Fruit fly (Drosophila melanogaster) whole organism, prepupa: ENCODE data around the gene PGRP-LF.

ENCODE experiments used
- CG11294 ChIP-seq: fragments of 200-800 bp; sonication (Bioruptor generic); IDR thresholded peaks from 2 replicates; pipeline ENCODE4 v1.3.6; 2022; ENCODE audit warnings: missing biosample characterization, missing genetic modification characterization
- CG11902 ChIP-seq: fragments of 200-800 bp; sonication (Bioruptor generic); optimal IDR thresholded peaks from 3 replicates; lab custom pipeline; 2016; ENCODE audit warnings: missing biosample characterization, missing genetic modification characterization
- CG1621 ChIP-seq: fragments of 200-800 bp; sonication (Bioruptor generic); optimal IDR thresholded peaks from 3 replicates; lab custom pipeline; 2018; ENCODE audit warnings: missing biosample characterization, mild to moderate bottlenecking, missing genetic modification characterization
- CG16779 ChIP-seq: fragments of 200-800 bp; sonication (Bioruptor generic); optimal IDR thresholded peaks from 3 replicates; lab custom pipeline; 2017; ENCODE audit warnings: missing biosample characterization, mild to moderate bottlenecking, missing genetic modification characterization
- CG3032 ChIP-seq: fragments of 200-800 bp; optimal IDR thresholded peaks from 2 replicates; lab custom pipeline; 2019; ENCODE audit warnings: missing biosample characterization, mild to moderate bottlenecking, missing genetic modification characterization, moderate library complexity
- CG31627 ChIP-seq: fragments of 200-800 bp; sonication (Bioruptor generic); optimal IDR thresholded peaks from 3 replicates; lab custom pipeline; 2016; ENCODE audit warnings: missing biosample characterization, missing genetic modification characterization
- CG32006 ChIP-seq: fragments of 200-800 bp; sonication (Bioruptor generic); optimal IDR thresholded peaks from 3 replicates; lab custom pipeline; 2017; ENCODE audit warnings: missing biosample characterization, mild to moderate bottlenecking, missing genetic modification characterization
- CG34406 ChIP-seq: fragments of 200-800 bp; sonication (Bioruptor generic); optimal IDR thresholded peaks from 3 replicates; lab custom pipeline; 2016; ENCODE audit warnings: missing biosample characterization, missing genetic modification characterization
- CG3919 ChIP-seq: fragments of 200-800 bp; sonication (Bioruptor generic); optimal IDR thresholded peaks from 3 replicates; lab custom pipeline; 2016; ENCODE audit warnings: missing biosample characterization, missing genetic modification characterization
- CG4318 ChIP-seq: fragments of 200-800 bp; sonication (Bioruptor generic); optimal IDR thresholded peaks from 3 replicates; lab custom pipeline; 2017; ENCODE audit warnings: missing biosample characterization, mild to moderate bottlenecking, missing genetic modification characterization
- CG6163 ChIP-seq: fragments of 200-800 bp; sonication (Bioruptor generic); IDR thresholded peaks from 3 replicates; pipeline ENCODE4 v1.3.6; 2022; ENCODE audit warnings: missing biosample characterization, missing genetic modification characterization
- CG6276 ChIP-seq: fragments of 200-800 bp; sonication (Bioruptor generic); optimal IDR thresholded peaks from 2 replicates; lab custom pipeline; 2017; ENCODE audit warnings: missing biosample characterization, mild to moderate bottlenecking, missing genetic modification characterization
- CG6854 ChIP-seq: fragments of 200-800 bp; sonication (Bioruptor generic); optimal IDR thresholded peaks from 2 replicates; lab custom pipeline; 2017; ENCODE audit warnings: missing biosample characterization, mild to moderate bottlenecking, missing genetic modification characterization
- CG9139 ChIP-seq: fragments of 200-800 bp; sonication (Bioruptor generic); optimal IDR thresholded peaks from 3 replicates; lab custom pipeline; 2017; ENCODE audit warnings: missing biosample characterization, mild to moderate bottlenecking, missing genetic modification characterization
- Eip75B ChIP-seq: fragments of 200-800 bp; sonication (Bioruptor generic); optimal IDR thresholded peaks from 3 replicates; lab custom pipeline; 2016; ENCODE audit warnings: missing biosample characterization, missing genetic modification characterization
- Eip78C ChIP-seq: fragments of 200-800 bp; sonication (Bioruptor generic); peaks from one replicate; lab custom pipeline; 2016; ENCODE audit warnings: missing biosample characterization, missing genetic modification characterization
- Gug ChIP-seq: fragments of 200-800 bp; sonication (Bioruptor generic); IDR thresholded peaks from 2 replicates; pipeline ENCODE4 v1.3.6; 2022; ENCODE audit warnings: missing biosample characterization, missing genetic modification characterization
- Hr38 ChIP-seq: sonication (Bioruptor generic); optimal IDR thresholded peaks from 2 replicates; lab custom pipeline; 2016; ENCODE audit warnings: missing biosample characterization, missing genetic modification characterization
- Hr39 ChIP-seq: fragments of 200-800 bp; sonication (Bioruptor generic); optimal IDR thresholded peaks from 2 replicates; lab custom pipeline; 2016; ENCODE audit warnings: missing biosample characterization, missing genetic modification characterization
- Met ChIP-seq: fragments of 200-800 bp; sonication (Bioruptor generic); optimal IDR thresholded peaks from 3 replicates; lab custom pipeline; 2016; ENCODE audit warnings: missing biosample characterization, missing genetic modification characterization
- Smox ChIP-seq: fragments of 200-800 bp; sonication (Bioruptor generic); optimal IDR thresholded peaks from 3 replicates; lab custom pipeline; 2016; ENCODE audit warnings: missing biosample characterization, missing genetic modification characterization
- Sox102F ChIP-seq: fragments of 200-800 bp; sonication (Bioruptor generic); optimal IDR thresholded peaks from 2 replicates; lab custom pipeline; 2016; ENCODE audit warnings: missing biosample characterization, mild to moderate bottlenecking, missing genetic modification characterization
- Sox14 ChIP-seq: fragments of 200-800 bp; sonication (Bioruptor generic); optimal IDR thresholded peaks from 3 replicates; lab custom pipeline; 2016; ENCODE audit warnings: missing biosample characterization, missing genetic modification characterization
- Sox15 ChIP-seq: fragments of 200-800 bp; sonication (Bioruptor generic); optimal IDR thresholded peaks from 3 replicates; lab custom pipeline; 2016; ENCODE audit warnings: missing biosample characterization, missing genetic modification characterization
- achi ChIP-seq: fragments of 200-800 bp; sonication (Bioruptor generic); optimal IDR thresholded peaks from 3 replicates; lab custom pipeline; 2016; ENCODE audit warnings: missing biosample characterization, missing genetic modification characterization
- dac ChIP-seq: fragments of 200-800 bp; sonication (Bioruptor generic); optimal IDR thresholded peaks from 2 replicates; lab custom pipeline; 2017; ENCODE audit warnings: missing biosample characterization, mild to moderate bottlenecking, missing genetic modification characterization
- eg ChIP-seq: fragments of 200-800 bp; sonication (Bioruptor generic); IDR thresholded peaks from 3 replicates; pipeline ENCODE4 v1.3.6; 2022; ENCODE audit warnings: missing biosample characterization, missing genetic modification characterization
- esn ChIP-seq: fragments of 200-800 bp; sonication (Bioruptor generic); optimal IDR thresholded peaks from 2 replicates; lab custom pipeline; 2016; ENCODE audit warnings: missing biosample characterization, mild to moderate bottlenecking, missing genetic modification characterization, moderate library complexity
- fd85E ChIP-seq: fragments of 200-800 bp; sonication (Bioruptor generic); optimal IDR thresholded peaks from 3 replicates; lab custom pipeline; 2016; ENCODE audit warnings: missing biosample characterization, missing genetic modification characterization
- fkh ChIP-seq: fragments of 200-800 bp; sonication (Bioruptor generic); optimal IDR thresholded peaks from 3 replicates; lab custom pipeline; 2017; ENCODE audit warnings: missing biosample characterization, mild to moderate bottlenecking, missing genetic modification characterization, moderate library complexity
- pdm3 ChIP-seq: fragments of 200-800 bp; sonication (Bioruptor generic); optimal IDR thresholded peaks from 3 replicates; lab custom pipeline; 2016; ENCODE audit warnings: missing biosample characterization, missing genetic modification characterization
- salr ChIP-seq, 2 experiments: fragments of 200-800 bp; sonication (Bioruptor generic); optimal IDR thresholded peaks; 3 replicates each; lab custom pipeline; 2016 to 2018; ENCODE audit warnings: missing biosample characterization in 2 of 2, missing genetic modification characterization in 2 of 2, mild to moderate bottlenecking in 1 of 2
- spab ChIP-seq: fragments of 200-800 bp; sonication (Bioruptor generic); optimal IDR thresholded peaks from 2 replicates; lab custom pipeline; 2017; ENCODE audit warnings: missing biosample characterization, mild to moderate bottlenecking, missing genetic modification characterization, missing genetic modification reagents
- svp ChIP-seq: fragments of 200-800 bp; sonication (Bioruptor generic); peaks from one replicate; lab custom pipeline; 2016; ENCODE audit warnings: missing biosample characterization, missing genetic modification characterization
- topi ChIP-seq: fragments of 200-800 bp; sonication (Bioruptor generic); optimal IDR thresholded peaks from 3 replicates; lab custom pipeline; 2016; ENCODE audit warnings: missing biosample characterization, missing genetic modification characterization
- vri ChIP-seq: fragments of 200-800 bp; sonication (Bioruptor generic); optimal IDR thresholded peaks from 3 replicates; lab custom pipeline; 2016; ENCODE audit warnings: missing biosample characterization, mild to moderate bottlenecking, missing genetic modification characterization

Gene PGRP-LF

DNA sequence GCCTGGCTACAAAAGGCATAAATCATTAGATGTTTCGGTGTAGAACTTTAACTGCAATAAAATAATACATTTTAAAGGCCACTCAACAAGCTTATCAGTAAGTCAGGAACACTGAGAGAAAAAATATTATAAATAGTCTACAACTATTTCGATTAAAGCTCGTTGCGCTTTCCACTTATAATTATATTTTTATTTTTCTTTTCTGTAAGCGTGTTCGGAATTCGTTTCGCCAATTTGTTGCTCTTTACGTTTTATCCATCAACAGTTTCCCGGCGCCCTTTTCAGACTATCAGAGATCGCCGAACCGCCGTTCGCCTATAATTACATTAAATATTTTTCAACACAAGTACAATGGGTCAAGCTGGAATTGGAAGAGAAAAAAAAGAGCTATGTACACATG is 10.4 kb upstream of the PGRP-LF start (continued):
- TF ChIP-seq pdm3 (GFP tag; lab: Kevin White, UChicago) (peak; percentile 45), CG4318 (GFP tag; lab: Kevin White, UChicago) (no peak), CG1621 (tag; lab: Kevin White, UChicago) (no peak), Smox (GFP tag; lab: Kevin White, UChicago) (no peak), CG6854 (GFP tag; lab: Kevin White, UChicago) (no peak), vri (GFP tag; lab: Kevin White, UChicago) (no peak), Sox14 (GFP tag; lab: Kevin White, UChicago) (peak; percentile 3), Gug (GFP tag; lab: Robert Waterston, UW) (peak; percentile 12; the same call in 1 of the 2 replicates), CG6276 (peak; percentile 7), CG31627 (GFP tag; lab: Kevin White, UChicago) (no peak), esn (no peak), Sox102F (no peak), CG34406 (GFP tag; lab: Kevin White, UChicago) (no peak), spab (GFP tag; lab: Kevin White, UChicago) (no peak), CG11294 (no peak; the same call in 1 of the 2 replicates), salr (GFP tag; optimal IDR thresholded peaks at IDR 0.05; lab: Kevin White, UChicago) (no peak), svp (peak; percentile 69), Sox15 (GFP tag; lab: Kevin White, UChicago) (peak; percentile 7), fkh (GFP tag; lab: Kevin White, UChicago) (no peak)

DNA sequence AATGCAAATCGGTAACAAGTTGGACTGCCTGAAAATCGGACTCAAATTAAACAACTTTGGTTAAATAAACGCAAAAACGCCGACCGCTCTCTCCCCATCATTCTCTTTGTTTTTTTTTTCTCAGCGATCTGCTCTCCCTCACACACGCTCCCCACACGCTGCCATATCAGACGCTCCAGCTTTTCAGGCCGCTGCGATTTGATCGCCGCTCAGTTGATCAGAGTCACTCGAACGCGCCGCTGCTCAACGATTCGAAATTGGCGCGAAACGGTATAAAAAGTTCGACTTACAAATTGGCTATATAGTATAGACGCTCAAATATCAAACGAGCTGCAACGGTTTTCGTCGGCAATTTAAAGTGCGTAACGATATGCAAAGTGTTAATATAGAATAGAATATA is 9.2 kb upstream of the PGRP-LF start:
- TF ChIP-seq eg (GFP tag; lab: Robert Waterston, UW) = peak; percentile 37; the same call in 1 of the 3 replicates
- TF ChIP-seq svp = peak; percentile 78
- TF ChIP-seq Gug (GFP tag; lab: Robert Waterston, UW) = no peak
- TF ChIP-seq Met (GFP tag; lab: Kevin White, UChicago) = no peak
- peak; percentile 51 for TF ChIP-seq CG6854 (GFP tag; lab: Kevin White, UChicago)
- TF ChIP-seq CG9139 (GFP tag; lab: Kevin White, UChicago) = peak; percentile 9
- TF ChIP-seq fd85E = no peak
- peak; percentile 60 for TF ChIP-seq Eip78C (GFP tag; lab: Kevin White, UChicago)
- peak; percentile 0 for TF ChIP-seq achi
- peak; percentile 6 for TF ChIP-seq CG6276
- TF ChIP-seq CG6163 (GFP tag; lab: Robert Waterston, UW) = peak; percentile 61; the same call in 2 of the 3 replicates
- TF ChIP-seq Sox102F = peak; percentile 28

DNA sequence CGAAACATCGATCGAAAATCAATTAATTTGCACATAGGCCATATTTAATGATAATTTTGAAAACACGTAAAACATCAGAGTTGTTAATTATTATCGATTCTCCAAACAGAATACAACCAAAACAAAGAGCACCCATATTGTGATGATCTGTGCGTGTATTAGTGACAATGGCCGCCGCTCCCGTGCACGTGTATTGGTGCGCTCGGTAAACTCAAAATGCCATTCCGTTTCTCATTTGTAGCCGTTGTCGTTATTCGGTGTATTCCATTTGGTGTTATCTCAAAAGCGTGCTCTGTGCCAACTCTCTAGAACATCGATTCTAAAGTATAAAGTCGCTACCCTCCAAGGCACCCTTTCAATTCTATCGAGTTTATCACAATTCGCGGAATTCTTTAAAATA is 8.6 kb upstream of the PGRP-LF start:
- TF ChIP-seq CG11902 (GFP tag; lab: Kevin White, UChicago) (no peak), Gug (GFP tag; lab: Robert Waterston, UW) (no peak), Sox14 (GFP tag; lab: Kevin White, UChicago) (peak; percentile 22), fkh (GFP tag; lab: Kevin White, UChicago) (peak; percentile 34), svp (peak; percentile 21), dac (GFP tag; lab: Kevin White, UChicago) (no peak), Hr38 (no peak)

DNA sequence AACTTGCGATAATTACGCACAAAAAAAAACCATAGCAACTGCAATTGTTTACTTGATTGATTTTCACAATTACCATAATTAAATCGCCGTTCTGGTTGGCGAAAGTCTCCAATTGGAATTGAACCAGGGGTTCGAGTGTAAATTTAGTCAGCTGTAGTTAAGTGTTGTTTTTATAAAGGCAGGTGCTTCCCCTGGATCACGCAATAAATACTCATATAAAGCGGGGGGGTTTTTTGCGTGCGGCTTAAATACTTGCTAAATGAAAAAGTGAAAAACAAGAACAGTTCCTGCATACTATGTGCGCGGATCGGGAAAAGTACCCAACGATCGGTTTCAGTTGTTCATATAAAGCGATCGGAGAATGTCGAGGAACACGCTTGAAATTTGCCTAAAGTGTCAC is 5.4 kb upstream of the PGRP-LF start:
- TF ChIP-seq CG31627 (GFP tag; lab: Kevin White, UChicago) = no peak
- no peak for TF ChIP-seq Hr39 (GFP tag; lab: Kevin White, UChicago)
- no peak for TF ChIP-seq CG32006 (GFP tag; lab: Kevin White, UChicago)
- TF ChIP-seq Eip75B (GFP tag; lab: Kevin White, UChicago) = no peak
- no peak for TF ChIP-seq topi (GFP tag; lab: Kevin White, UChicago)
- no peak for TF ChIP-seq CG4318 (GFP tag; lab: Kevin White, UChicago)
- no peak for TF ChIP-seq CG3032
- no peak for TF ChIP-seq CG16779 (tag; lab: Kevin White, UChicago)
- TF ChIP-seq Met (GFP tag; lab: Kevin White, UChicago) = no peak
- no peak for TF ChIP-seq salr (GFP tag; optimal IDR thresholded peaks at IDR 0.05; lab: Kevin White, UChicago)
- no peak for TF ChIP-seq fd85E
- no peak for TF ChIP-seq Hr38
- no peak for TF ChIP-seq spab (GFP tag; lab: Kevin White, UChicago)
- TF ChIP-seq dac (GFP tag; lab: Kevin White, UChicago) = no peak
- no peak for TF ChIP-seq CG3919
- no peak for TF ChIP-seq CG34406 (GFP tag; lab: Kevin White, UChicago)
- TF ChIP-seq vri (GFP tag; lab: Kevin White, UChicago) = no peak
